Fruit fly (Drosophila melanogaster) whole organism, embryonic: Measurements from ENCODE around the gene Tengl3.

ENCODE experiments used
- Antp ChIP-seq: fragments of 200-800 bp; sonication (Bioruptor generic); optimal IDR thresholded peaks from 3 replicates; lab custom pipeline; 2016; ENCODE audit warnings: missing biosample characterization, missing genetic modification characterization
- Atf-2 ChIP-seq: fragments of 200-800 bp; sonication (Bioruptor generic); optimal IDR thresholded peaks from 2 replicates; lab custom pipeline; 2016; ENCODE audit warnings: missing biosample characterization, missing genetic modification characterization
- Bgb ChIP-seq: fragments of 200-800 bp; sonication (Bioruptor generic); IDR thresholded peaks from 2 replicates; pipeline ENCODE4 v1.3.6; 2022; ENCODE audit warnings: missing biosample characterization, missing genetic modification characterization; ENCODE audit not compliant: partially characterized antibody
- CG10431 ChIP-seq: fragments of 200-800 bp; sonication (Bioruptor generic); optimal IDR thresholded peaks from 3 replicates; lab custom pipeline; 2018; ENCODE audit warnings: missing biosample characterization, mild to moderate bottlenecking, missing genetic modification characterization
- CG10654 ChIP-seq: fragments of 200-800 bp; sonication (Bioruptor generic); optimal IDR thresholded peaks from 2 replicates; lab custom pipeline; 2016; ENCODE audit warnings: missing biosample characterization, missing genetic modification characterization
- CG10979 ChIP-seq: fragments of 200-800 bp; sonication (Bioruptor generic); optimal IDR thresholded peaks from 2 replicates; lab custom pipeline; 2018; ENCODE audit warnings: missing biosample characterization, mild to moderate bottlenecking, missing genetic modification characterization, moderate library complexity
- CG12219 ChIP-seq: fragments of 200-800 bp; sonication (Bioruptor generic); optimal IDR thresholded peaks from 3 replicates; lab custom pipeline; 2018; ENCODE audit warnings: missing biosample characterization, mild to moderate bottlenecking, missing genetic modification characterization
- CG12391 ChIP-seq: fragments of 200-800 bp; sonication (Bioruptor generic); optimal IDR thresholded peaks from 3 replicates; lab custom pipeline; 2018; ENCODE audit warnings: missing biosample characterization, mild to moderate bottlenecking, missing genetic modification characterization, moderate library complexity
- CG12744 ChIP-seq: fragments of 200-800 bp; sonication (Bioruptor generic); optimal IDR thresholded peaks from 2 replicates; lab custom pipeline; 2016; ENCODE audit warnings: missing biosample characterization, missing genetic modification characterization
- CG15073 ChIP-seq: fragments of 200-800 bp; sonication (Bioruptor generic); optimal IDR thresholded peaks from 2 replicates; lab custom pipeline; 2016; ENCODE audit warnings: missing biosample characterization, missing genetic modification characterization
- CG15514 ChIP-seq: fragments of 200-800 bp; sonication (Bioruptor generic); optimal IDR thresholded peaks from 3 replicates; lab custom pipeline; 2017; ENCODE audit warnings: missing biosample characterization, missing genetic modification characterization, mild to moderate bottlenecking, moderate library complexity, missing genetic modification reagents
- CG15601 ChIP-seq: fragments of 200-800 bp; sonication (Bioruptor generic); optimal IDR thresholded peaks from 3 replicates; lab custom pipeline; 2019; ENCODE audit warnings: missing biosample characterization, mild to moderate bottlenecking, missing genetic modification characterization, moderate library complexity
- CG18011 ChIP-seq: fragments of 200-800 bp; sonication (Bioruptor generic); optimal IDR thresholded peaks from 2 replicates; lab custom pipeline; 2017; ENCODE audit warnings: missing biosample characterization, missing genetic modification characterization, mild to moderate bottlenecking, moderate library complexity, missing genotype
- CG18619 ChIP-seq: fragments of 200-800 bp; sonication (Bioruptor generic); optimal IDR thresholded peaks from 3 replicates; lab custom pipeline; 2017; ENCODE audit warnings: missing biosample characterization, mild to moderate bottlenecking, missing genetic modification characterization
- CG8281 ChIP-seq: fragments of 200-800 bp; sonication (Bioruptor generic); optimal IDR thresholded peaks from 2 replicates; lab custom pipeline; 2018; ENCODE audit warnings: missing biosample characterization, mild to moderate bottlenecking, missing genetic modification characterization, moderate library complexity
- CG8290 ChIP-seq, 3 experiments: fragments of 200-800 bp; sonication (Bioruptor generic); optimal IDR thresholded peaks; 2 replicates each; lab custom pipeline; 2016 to 2019; ENCODE audit warnings: missing biosample characterization in 3 of 3, missing genetic modification characterization in 3 of 3, mild to moderate bottlenecking in 2 of 3, moderate library complexity in 1 of 3
- CG8478 ChIP-seq: fragments of >200 bp; optimal IDR thresholded peaks from 2 replicates; lab custom pipeline; 2018
- CG9215 ChIP-seq: fragments of 200-800 bp; sonication (Bioruptor generic); IDR thresholded peaks from 2 replicates; pipeline ENCODE4 v1.3.6; 2022; ENCODE audit warnings: missing biosample characterization, missing genetic modification characterization
- CG9609 ChIP-seq: fragments of 200-800 bp; sonication (Bioruptor generic); optimal IDR thresholded peaks from 3 replicates; lab custom pipeline; 2016; ENCODE audit warnings: missing biosample characterization, missing genetic modification characterization
- CrebB ChIP-seq: fragments of 200-800 bp; sonication (Bioruptor generic); optimal IDR thresholded peaks from 3 replicates; lab custom pipeline; 2018; ENCODE audit warnings: missing biosample characterization, mild to moderate bottlenecking, missing genetic modification characterization
- Deaf1 ChIP-seq: fragments of 200-800 bp; optimal IDR thresholded peaks from 3 replicates; lab custom pipeline; 2019; ENCODE audit warnings: missing biosample characterization, mild to moderate bottlenecking, missing genetic modification characterization, moderate library complexity
- Eip74EF ChIP-seq, 2 experiments: fragments of 200-800 bp in 1 of 2; fragments of >200 bp in 1 of 2; sonication (Bioruptor generic) in 1 of 2; optimal IDR thresholded peaks; 2 replicates each; lab custom pipeline; 2017 to 2019; ENCODE audit warnings: missing biosample characterization in 2 of 2, missing genetic modification characterization in 2 of 2, mild to moderate bottlenecking in 1 of 2, moderate library complexity in 1 of 2
- Fer1 ChIP-seq: fragments of 200-800 bp; sonication (Bioruptor generic); optimal IDR thresholded peaks from 2 replicates; lab custom pipeline; 2017; ENCODE audit warnings: missing biosample characterization, mild to moderate bottlenecking, missing genetic modification characterization
- Med ChIP-seq: fragments of 200-800 bp; sonication (Bioruptor generic); peaks from one replicate; lab custom pipeline; 2016; ENCODE audit warnings: missing biosample characterization, missing genetic modification characterization, mild to moderate bottlenecking, inconsistent platforms, moderate library complexity
- NC2α ChIP-seq: fragments of 200-800 bp; sonication (Bioruptor generic); optimal IDR thresholded peaks from 2 replicates; lab custom pipeline; 2016; ENCODE audit warnings: missing biosample characterization, missing genetic modification characterization
- NFAT ChIP-seq: fragments of 200-800 bp; sonication (Bioruptor generic); IDR thresholded peaks from 2 replicates; pipeline ENCODE4 v1.3.6; 2022; ENCODE audit warnings: missing biosample characterization, missing genetic modification characterization
- NfI ChIP-seq: fragments of 200-800 bp; sonication (Bioruptor generic); optimal IDR thresholded peaks from 3 replicates; lab custom pipeline; 2018; ENCODE audit warnings: missing biosample characterization, mild to moderate bottlenecking, missing genetic modification characterization, moderate library complexity
- Oaz ChIP-seq: fragments of 200-800 bp; sonication (Bioruptor generic); IDR thresholded peaks from 2 replicates; pipeline ENCODE4 v1.3.6; 2022; ENCODE audit warnings: missing biosample characterization, missing genetic modification characterization
- Poxn ChIP-seq: fragments of 200-800 bp; sonication (Bioruptor generic); IDR thresholded peaks from 2 replicates; pipeline ENCODE4 v1.3.6; 2022; ENCODE audit warnings: missing biosample characterization, missing genetic modification characterization
- Rfx ChIP-seq: fragments of 200-800 bp; sonication (Bioruptor generic); IDR thresholded peaks from 2 replicates; pipeline ENCODE4 v1.3.6; 2022; ENCODE audit warnings: missing biosample characterization, missing genetic modification characterization
- TFAM ChIP-seq: fragments of 200-800 bp; sonication (Bioruptor generic); optimal IDR thresholded peaks from 2 replicates; lab custom pipeline; 2017; ENCODE audit warnings: missing biosample characterization, missing genetic modification characterization, inconsistent platforms
- Xrp1 ChIP-seq: fragments of 200-800 bp; sonication (Bioruptor generic); IDR thresholded peaks from 2 replicates; pipeline ENCODE4 v1.3.6; 2022; ENCODE audit warnings: missing biosample characterization, missing genetic modification characterization
- ara ChIP-seq: fragments of 200-800 bp; sonication (Bioruptor generic); IDR thresholded peaks from 2 replicates; pipeline ENCODE4 v1.3.6; 2022; ENCODE audit warnings: missing biosample characterization, missing genetic modification characterization
- bigmax ChIP-seq: fragments of 200-800 bp; sonication (Bioruptor generic); optimal IDR thresholded peaks from 2 replicates; lab custom pipeline; 2018; ENCODE audit warnings: missing biosample characterization, mild to moderate bottlenecking, missing genetic modification characterization
- bsh ChIP-seq, 2 experiments: fragments of 200-800 bp; sonication (Bioruptor generic); optimal IDR thresholded peaks; 2 replicates each; lab custom pipeline; 2017 to 2018; ENCODE audit warnings: mild to moderate bottlenecking in 2 of 2, missing biosample characterization in 2 of 2, missing genetic modification characterization in 2 of 2, moderate library complexity in 1 of 2
- chn ChIP-seq: fragments of 200-800 bp; sonication (Bioruptor generic); optimal IDR thresholded peaks from 2 replicates; lab custom pipeline; 2016; ENCODE audit warnings: missing biosample characterization, missing genetic modification characterization
- crol ChIP-seq: fragments of 200-800 bp; sonication (Bioruptor generic); IDR thresholded peaks from 2 replicates; pipeline ENCODE4 v1.3.6; 2022; ENCODE audit warnings: missing biosample characterization, missing genetic modification characterization
- dan ChIP-seq: fragments of 200-800 bp; sonication (Bioruptor generic); IDR thresholded peaks from 2 replicates; pipeline ENCODE4 v1.3.6; 2022; ENCODE audit warnings: missing biosample characterization, missing genetic modification characterization
- dm ChIP-seq: fragments of 200-800 bp; sonication (Bioruptor generic); optimal IDR thresholded peaks from 3 replicates; lab custom pipeline; 2016; ENCODE audit warnings: missing biosample characterization, missing genetic modification characterization
- fu2 ChIP-seq: fragments of 200-800 bp; sonication (Bioruptor generic); optimal IDR thresholded peaks from 2 replicates; lab custom pipeline; 2016; ENCODE audit warnings: missing biosample characterization, missing genetic modification characterization
- gro ChIP-seq: fragments of 200-800 bp; sonication (Bioruptor generic); optimal IDR thresholded peaks from 2 replicates; lab custom pipeline; 2016; ENCODE audit warnings: missing biosample characterization, missing genetic modification characterization
- her ChIP-seq: fragments of 200-800 bp; sonication (Bioruptor generic); optimal IDR thresholded peaks from 2 replicates; lab custom pipeline; 2016; ENCODE audit warnings: missing biosample characterization, missing genetic modification characterization
- lilli ChIP-seq: fragments of 200-800 bp; sonication (Bioruptor generic); optimal IDR thresholded peaks from 3 replicates; lab custom pipeline; 2016; ENCODE audit warnings: missing biosample characterization, missing genetic modification characterization
- luna ChIP-seq: fragments of 200-800 bp; sonication (Bioruptor generic); optimal IDR thresholded peaks from 2 replicates; lab custom pipeline; 2016; ENCODE audit warnings: missing biosample characterization, missing genetic modification characterization
- odd ChIP-seq: fragments of 200-800 bp; sonication (Bioruptor generic); optimal IDR thresholded peaks from 2 replicates; lab custom pipeline; 2017; ENCODE audit warnings: missing biosample characterization, mild to moderate bottlenecking, missing genetic modification characterization
- org-1 ChIP-seq: fragments of 200-800 bp; sonication (Bioruptor generic); optimal IDR thresholded peaks from 2 replicates; lab custom pipeline; 2017; ENCODE audit warnings: missing biosample characterization, missing genetic modification characterization
- phol ChIP-seq: fragments of 200-800 bp; sonication (Bioruptor generic); optimal IDR thresholded peaks from 3 replicates; lab custom pipeline; 2018; ENCODE audit warnings: missing biosample characterization, mild to moderate bottlenecking, missing genetic modification characterization, moderate library complexity
- shn ChIP-seq: fragments of 200-800 bp; sonication (Bioruptor generic); optimal IDR thresholded peaks from 3 replicates; lab custom pipeline; 2016; ENCODE audit warnings: missing biosample characterization, missing genetic modification characterization
- sima ChIP-seq: fragments of 200-800 bp; sonication (Bioruptor generic); optimal IDR thresholded peaks from 2 replicates; lab custom pipeline; 2016; ENCODE audit warnings: missing biosample characterization, missing genetic modification characterization
- tll ChIP-seq, 2 experiments: fragments of 200-800 bp in 1 of 2; fragments of >200 bp in 1 of 2; sonication (Bioruptor generic) in 1 of 2; optimal IDR thresholded peaks; 2 replicates each; lab custom pipeline; 2017 to 2019; ENCODE audit warnings: missing biosample characterization in 2 of 2, missing genetic modification characterization in 2 of 2, mild to moderate bottlenecking in 1 of 2, moderate library complexity in 1 of 2
- wor ChIP-seq: fragments of 200-800 bp; sonication (Bioruptor generic); IDR thresholded peaks from 2 replicates; pipeline ENCODE4 v1.3.6; 2022; ENCODE audit warnings: missing biosample characterization, missing genetic modification characterization

The Tengl3 gene

DNA sequence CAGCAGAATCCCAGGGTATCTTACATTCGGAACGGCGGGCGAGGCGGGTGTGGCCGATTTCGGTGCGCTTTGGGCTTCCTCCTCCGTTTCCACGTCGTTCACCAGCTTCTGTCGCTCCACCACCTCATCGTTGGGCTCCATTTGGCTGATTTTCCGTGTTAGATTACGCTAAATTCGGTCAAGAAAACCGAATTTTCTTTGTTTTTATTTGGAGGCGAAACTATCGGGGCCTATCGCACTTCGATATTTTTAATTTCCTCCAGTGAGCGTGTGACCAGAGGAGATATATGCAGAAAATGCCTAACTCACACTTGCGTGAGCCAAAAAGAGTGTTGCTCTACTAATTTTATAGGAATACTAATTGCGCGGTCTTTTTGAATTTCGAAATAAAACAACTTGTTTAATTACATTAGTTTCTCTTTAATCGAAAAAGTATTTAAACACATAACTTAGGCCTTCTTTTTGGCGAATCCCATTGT, 45.9 kb downstream of the Tengl3 start, which contains the start of gene CG10874 (continued):
- TF ChIP-seq tll (GFP tag; optimal IDR thresholded peaks at IDR 0.05; lab: Kevin White, UChicago) (no peak), CG10979 (tag; lab: Kevin White, UChicago) (peak; percentile 4), CG8290 (GFP tag; optimal IDR thresholded peaks at IDR 0.05; lab: Kevin White, UChicago) (peak; percentile 23), CG8290 (tag; optimal IDR thresholded peaks at IDR 0.05; lab: Kevin White, UChicago) (peak in 1 of 2 experiments; percentile 62), gro (GFP tag; lab: Kevin White, UChicago) (peak; percentile 29), phol (tag; lab: Kevin White, UChicago) (peak; percentile 51), CG15514 (GFP tag; lab: Kevin White, UChicago) (peak; percentile 79), Eip74EF (GFP tag; optimal IDR thresholded peaks at IDR 0.05; lab: Kevin White, UChicago) (no peak), Poxn (GFP tag; lab: Robert Waterston, UW) (no peak), CG15073 (no peak), bsh (GFP tag; optimal IDR thresholded peaks at IDR 0.05; lab: Kevin White, UChicago) (no peak), luna (no peak), Med (peak; percentile 74), lilli (GFP tag; lab: Kevin White, UChicago) (no peak), her (GFP tag; lab: Kevin White, UChicago) (peak; percentile 100), CG10431 (GFP tag; lab: Kevin White, UChicago) (no peak), CG12744 (GFP tag; lab: Kevin White, UChicago) (no peak), NC2α (GFP tag; lab: Kevin White, UChicago) (no peak), CG8478 (lab: Kevin White, UChicago) (no peak), CG8281 (no peak), Deaf1 (tag; lab: Kevin White, UChicago) (no peak), Bgb (GFP tag; lab: Robert Waterston, UW) (no peak), TFAM (GFP tag; lab: Kevin White, UChicago) (no peak), odd (GFP tag; lab: Kevin White, UChicago) (no peak), CG10654 (GFP tag; lab: Kevin White, UChicago) (no peak), Fer1 (GFP tag; lab: Kevin White, UChicago) (peak; percentile 11), CrebB (tag; lab: Kevin White, UChicago) (peak; percentile 14), CG9215 (GFP tag; lab: Robert Waterston, UW) (no peak), ara (GFP tag; lab: Robert Waterston, UW) (no peak), wor (GFP tag; lab: Robert Waterston, UW) (no peak), CG9609 (GFP tag; lab: Kevin White, UChicago) (no peak), CG15601 (tag; lab: Kevin White, UChicago) (peak; percentile 8), Antp (GFP tag; lab: Kevin White, UChicago) (no peak), NfI (GFP tag; lab: Kevin White, UChicago) (peak; percentile 31), bigmax (no peak), Oaz (no peak), chn (no peak), CG18619 (no peak), shn (GFP tag; lab: Kevin White, UChicago) (no peak), Rfx (GFP tag; lab: Robert Waterston, UW) (no peak), NFAT (GFP tag; lab: Robert Waterston, UW) (no peak), fu2 (GFP tag; lab: Kevin White, UChicago) (no peak), CG18011 (no peak), dan (GFP tag; lab: Robert Waterston, UW) (no peak), CG12391 (tag; lab: Kevin White, UChicago) (peak; percentile 10), org-1 (GFP tag; lab: Kevin White, UChicago) (no peak), Xrp1 (GFP tag; lab: Robert Waterston, UW) (no peak), Atf-2 (no peak), dm (GFP tag; lab: Kevin White, UChicago) (no peak), sima (GFP tag; lab: Kevin White, UChicago) (no peak), crol (GFP tag; lab: Robert Waterston, UW) (no peak), CG12219 (no peak)
